Fruit fly (Drosophila melanogaster) whole organism, pupa: ENCODE data around the gene nau.
A peak's percentile ranks its signal among the peaks of the same experiment; 100 is the strongest.

Source experiments
- CG10348 ChIP-seq: fragments of 200-800 bp; sonication (Bioruptor generic); IDR thresholded peaks from 2 replicates; pipeline ENCODE4 v1.3.6; 2022; ENCODE audit warnings: missing biosample characterization, missing genetic modification characterization
- CG12605 ChIP-seq: fragments of 200-800 bp; sonication (Bioruptor generic); IDR thresholded peaks from 2 replicates; pipeline ENCODE4 v1.3.6; 2022; ENCODE audit warnings: missing biosample characterization, missing genetic modification characterization
- CG13204 ChIP-seq: fragments of 200-800 bp; sonication (Bioruptor generic); optimal IDR thresholded peaks from 2 replicates; lab custom pipeline; 2018; ENCODE audit warnings: missing biosample characterization, mild to moderate bottlenecking, missing genetic modification characterization, moderate library complexity
- CG14655 ChIP-seq: fragments of 200-800 bp; sonication (Bioruptor generic); optimal IDR thresholded peaks from 3 replicates; lab custom pipeline; 2017; ENCODE audit warnings: mild to moderate bottlenecking, missing biosample characterization, missing genetic modification reagents, missing genetic modification characterization
- CG15710 ChIP-seq: fragments of 200-800 bp; sonication (Bioruptor generic); optimal IDR thresholded peaks from 2 replicates; lab custom pipeline; 2018; ENCODE audit warnings: missing biosample characterization, mild to moderate bottlenecking, missing genetic modification characterization, moderate library complexity
- CG17806 ChIP-seq: fragments of 200-800 bp; sonication (Bioruptor generic); optimal IDR thresholded peaks from 2 replicates; lab custom pipeline; 2018; ENCODE audit warnings: missing biosample characterization, mild to moderate bottlenecking, missing genetic modification characterization, moderate library complexity
- CG32121 ChIP-seq: fragments of 200-800 bp; sonication (Bioruptor generic); IDR thresholded peaks from 2 replicates; pipeline ENCODE4 v1.3.6; 2022; ENCODE audit warnings: missing biosample characterization, missing genetic modification characterization
- CG34367 ChIP-seq: fragments of 200-800 bp; sonication (Bioruptor generic); optimal IDR thresholded peaks from 2 replicates; lab custom pipeline; 2018; ENCODE audit warnings: missing biosample characterization, mild to moderate bottlenecking, missing genetic modification characterization
- CG4496 ChIP-seq: fragments of 200-800 bp; sonication (Bioruptor generic); IDR thresholded peaks from 3 replicates; pipeline ENCODE4 v1.3.6; 2022; ENCODE audit warnings: missing biosample characterization, missing genetic modification characterization
- CG8159 ChIP-seq: fragments of 200-800 bp; sonication (Bioruptor generic); optimal IDR thresholded peaks from 3 replicates; lab custom pipeline; 2018; ENCODE audit warnings: missing biosample characterization, mild to moderate bottlenecking, missing genetic modification characterization, moderate library complexity
- CG8301 ChIP-seq: fragments of 200-800 bp; sonication (Bioruptor generic); optimal IDR thresholded peaks from 2 replicates; lab custom pipeline; 2018; ENCODE audit warnings: missing biosample characterization, mild to moderate bottlenecking, missing genetic modification characterization
- CG9948 ChIP-seq: fragments of 200-800 bp; sonication (Bioruptor generic); optimal IDR thresholded peaks from 2 replicates; lab custom pipeline; 2018; ENCODE audit warnings: missing biosample characterization, mild to moderate bottlenecking, missing genetic modification characterization, moderate library complexity
- D1 ChIP-seq: fragments of 200-800 bp; sonication (Bioruptor generic); optimal IDR thresholded peaks from 2 replicates; lab custom pipeline; 2018; ENCODE audit warnings: missing biosample characterization, mild to moderate bottlenecking, missing genetic modification characterization, moderate library complexity
- EcR ChIP-seq: fragments of 200-800 bp; sonication (Bioruptor generic); optimal IDR thresholded peaks from 3 replicates; lab custom pipeline; 2019; ENCODE audit warnings: missing biosample characterization, missing genetic modification characterization, mild to moderate bottlenecking, moderate library complexity, missing genetic modification reagents
- Ets98B ChIP-seq: fragments of 200-800 bp; sonication (Bioruptor generic); IDR thresholded peaks from 2 replicates; pipeline ENCODE4 v1.3.6; 2022; ENCODE audit warnings: missing biosample characterization, missing genetic modification characterization
- Pif1A ChIP-seq: fragments of 200-800 bp; sonication (Bioruptor generic); optimal IDR thresholded peaks from 3 replicates; lab custom pipeline; 2016; ENCODE audit warnings: missing biosample characterization, missing genetic modification characterization
- Pif1B ChIP-seq: fragments of 200-800 bp; sonication (Bioruptor generic); optimal IDR thresholded peaks from 3 replicates; lab custom pipeline; 2016; ENCODE audit warnings: missing biosample characterization, missing genetic modification characterization
- Snoo ChIP-seq: fragments of 200-800 bp; sonication (Bioruptor generic); optimal IDR thresholded peaks from 3 replicates; lab custom pipeline; 2017; ENCODE audit warnings: missing biosample characterization, mild to moderate bottlenecking, missing genetic modification characterization, inconsistent platforms
- fd96Ca ChIP-seq: fragments of 200-800 bp; sonication (Bioruptor generic); IDR thresholded peaks from 3 replicates; pipeline ENCODE4 v1.3.6; 2022; ENCODE audit warnings: missing biosample characterization, missing genetic modification characterization
- gl ChIP-seq: fragments of 200-800 bp; sonication (Bioruptor generic); optimal IDR thresholded peaks from 2 replicates; lab custom pipeline; 2018; ENCODE audit warnings: missing biosample characterization, mild to moderate bottlenecking, missing genetic modification characterization
- rn ChIP-seq: fragments of 200-800 bp; sonication (Bioruptor generic); IDR thresholded peaks from 2 replicates; pipeline ENCODE4 v1.3.6; 2022; ENCODE audit warnings: missing biosample characterization, missing genetic modification characterization

nau gene

DNA sequence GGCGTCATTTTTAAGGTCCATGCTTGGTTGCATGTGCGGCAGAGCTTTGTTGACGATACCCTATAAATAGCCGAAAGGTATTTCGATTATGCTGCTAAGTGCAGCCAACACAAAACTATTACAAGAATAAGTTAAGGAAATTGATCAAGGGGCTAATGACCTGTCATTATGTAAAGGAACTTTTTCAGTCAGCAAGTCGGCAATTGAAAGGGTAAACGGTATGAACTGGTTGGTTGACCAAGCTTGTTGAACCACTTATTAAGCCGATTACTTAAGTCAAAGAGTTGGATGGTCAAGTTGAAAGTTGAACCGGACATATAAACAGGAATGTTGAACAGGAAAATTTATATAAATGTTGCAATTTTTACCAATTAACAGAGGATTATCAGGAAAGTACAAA lies 45.1 kb downstream of the nau start:
- no peak for TF ChIP-seq CG17806
- TF ChIP-seq Pif1A (GFP tag; lab: Kevin White, UChicago), result no peak
- 0 out of 2 replicates have a peak, but pooled peaks have one; percentile 32 for TF ChIP-seq rn (GFP tag; lab: Robert Waterston, UW)
- TF ChIP-seq CG10348 (GFP tag; lab: Robert Waterston, UW), result no peak

DNA sequence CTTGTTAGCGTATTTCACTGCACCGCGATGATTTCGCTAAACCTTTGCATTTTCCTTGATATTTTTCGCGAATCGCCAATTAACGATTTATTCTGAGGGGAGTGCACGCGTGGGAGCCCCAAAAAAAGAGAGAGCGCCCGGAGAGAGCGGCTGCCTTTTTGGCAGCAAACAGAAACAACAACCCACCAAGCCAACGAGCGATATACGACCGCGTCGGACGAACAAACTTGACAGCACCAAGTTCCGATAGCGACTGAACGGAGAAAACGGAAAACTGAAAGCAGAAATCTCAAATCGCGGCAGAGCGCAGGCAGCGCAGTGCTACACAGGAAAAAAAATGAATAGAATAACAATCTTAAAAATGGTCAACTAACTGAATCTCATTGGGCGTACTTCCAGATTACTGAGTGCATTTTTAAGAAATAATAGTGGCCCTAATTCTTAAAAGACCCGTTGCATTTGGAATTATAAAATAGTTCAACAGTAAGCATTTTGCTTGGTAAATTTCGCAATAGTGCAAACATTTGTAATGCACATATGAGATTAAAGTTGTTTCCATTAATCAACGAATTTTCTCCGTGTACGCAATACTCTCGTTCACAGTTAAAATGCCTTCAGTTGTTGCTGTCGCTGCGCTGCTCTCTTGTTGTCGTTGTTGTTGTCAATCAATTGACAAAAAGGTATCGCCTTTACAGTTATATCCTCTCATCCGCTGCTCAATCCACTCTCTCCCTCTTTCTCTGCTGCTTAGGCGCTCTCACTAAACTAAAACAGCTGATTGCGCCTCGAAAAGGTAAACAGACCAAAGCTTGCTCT lies 48.5 kb downstream of the nau start, which contains the start of gene CG31145:
TSS of gene CG31145 (minus strand) at position 259 of the 816 bp plus-strand sequence.
- peak; percentile 96 for TF ChIP-seq gl
- TF ChIP-seq CG17806, result peak; percentile 99
- TF ChIP-seq CG8159 (tag; lab: Kevin White, UChicago), result peak; percentile 99
- TF ChIP-seq fd96Ca (GFP tag; lab: Robert Waterston, UW), result peak; percentile 100
- TF ChIP-seq rn (GFP tag; lab: Robert Waterston, UW), result peak; percentile 98
- TF ChIP-seq CG34367 (tag; lab: Kevin White, UChicago), result peak; percentile 99
- peak; percentile 100 for TF ChIP-seq CG14655 (GFP tag; lab: Kevin White, UChicago)
- TF ChIP-seq D1 (tag; lab: Kevin White, UChicago), result peak; percentile 99
- TF ChIP-seq CG12605 (GFP tag; lab: Robert Waterston, UW), result peak; percentile 98
- peak; percentile 99 for TF ChIP-seq CG9948 (tag; lab: Kevin White, UChicago)
- TF ChIP-seq Ets98B, result peak; percentile 99
- peak; percentile 99 for TF ChIP-seq CG32121 (GFP tag; lab: Robert Waterston, UW)
- TF ChIP-seq Pif1B, result peak; percentile 99
- TF ChIP-seq CG4496 (GFP tag; lab: Robert Waterston, UW), result peak; percentile 99
- peak; percentile 96 for TF ChIP-seq CG13204 (GFP tag; lab: Kevin White, UChicago)
- TF ChIP-seq EcR (GFP tag; lab: Kevin White, UChicago), result peak; percentile 75
- TF ChIP-seq CG8301 (tag; lab: Kevin White, UChicago), result peak; percentile 100
- TF ChIP-seq Snoo, result peak; percentile 100
- TF ChIP-seq CG15710, result peak; percentile 99
- TF ChIP-seq CG10348 (GFP tag; lab: Robert Waterston, UW), result peak; percentile 99
- TF ChIP-seq Pif1A (GFP tag; lab: Kevin White, UChicago), result peak; percentile 100

dm6 chr3R:23668583-23668982 lies 49.6 kb downstream of the nau start:
- TF ChIP-seq Pif1B, result no peak
- no peak for TF ChIP-seq CG15710
- TF ChIP-seq fd96Ca (GFP tag; lab: Robert Waterston, UW), result no peak
- TF ChIP-seq CG34367 (tag; lab: Kevin White, UChicago), result no peak
- TF ChIP-seq CG4496 (GFP tag; lab: Robert Waterston, UW), result no peak
- TF ChIP-seq Pif1A (GFP tag; lab: Kevin White, UChicago), result no peak
- no peak for TF ChIP-seq Snoo
- TF ChIP-seq CG32121 (GFP tag; lab: Robert Waterston, UW), result no peak
- TF ChIP-seq gl, result no peak
- TF ChIP-seq rn (GFP tag; lab: Robert Waterston, UW), result no peak
- no peak for TF ChIP-seq CG17806
- TF ChIP-seq EcR (GFP tag; lab: Kevin White, UChicago), result no peak
- TF ChIP-seq CG10348 (GFP tag; lab: Robert Waterston, UW), result no peak
- no peak for TF ChIP-seq CG13204 (GFP tag; lab: Kevin White, UChicago)
- no peak for TF ChIP-seq CG14655 (GFP tag; lab: Kevin White, UChicago)
- TF ChIP-seq CG8159 (tag; lab: Kevin White, UChicago), result no peak
- TF ChIP-seq Ets98B, result no peak
- no peak for TF ChIP-seq CG8301 (tag; lab: Kevin White, UChicago)
- TF ChIP-seq, all 21 proteins: peak for 0

- TF ChIP-seq Ets98B (no peak), Pif1B (no peak), CG34367 (tag; lab: Kevin White, UChicago) (no peak), CG12605 (GFP tag; lab: Robert Waterston, UW) (no peak), EcR (GFP tag; lab: Kevin White, UChicago) (no peak), CG14655 (GFP tag; lab: Kevin White, UChicago) (peak; percentile 10), CG13204 (GFP tag; lab: Kevin White, UChicago) (no peak), D1 (tag; lab: Kevin White, UChicago) (no peak), CG15710 (no peak)
- TF ChIP-seq, all 21 proteins: peak for 1
Observed at dm6 chr3R:23667451-23667850, 50.7 kb downstream of the nau start.

DNA sequence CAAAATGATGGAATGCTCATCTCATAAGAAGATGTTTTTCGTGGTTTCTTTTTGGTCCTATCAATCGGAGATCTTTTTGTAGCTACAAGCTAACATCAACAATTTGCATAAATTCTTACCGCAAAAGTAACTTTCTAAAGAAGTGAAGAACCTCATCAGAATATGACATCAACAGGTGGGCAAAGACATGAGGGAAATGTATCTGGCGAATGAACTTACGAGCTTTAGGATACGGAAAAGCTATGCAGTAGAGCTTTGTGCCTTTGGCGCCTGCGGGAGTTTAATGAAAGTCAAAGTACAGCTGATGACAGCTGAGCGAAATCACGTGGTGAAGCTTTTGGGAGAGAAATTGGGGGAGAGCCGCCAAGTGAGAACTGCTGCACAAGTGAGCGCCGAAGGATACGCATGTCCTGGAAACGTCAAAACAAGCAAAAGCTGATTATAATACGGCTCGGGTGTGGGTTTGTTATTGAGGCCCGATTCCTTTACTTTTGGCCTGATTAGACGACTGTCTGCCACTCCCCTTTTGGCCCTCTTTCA lies 51.4 kb downstream of the nau start:
- TF ChIP-seq CG15710 (no peak), CG12605 (GFP tag; lab: Robert Waterston, UW) (peak; percentile 72; the same call in 1 of the 2 replicates)

dm6 chr3R:23664437-23664836 lies 53.7 kb downstream of the nau start:
- TF ChIP-seq rn (GFP tag; lab: Robert Waterston, UW) (no peak), CG9948 (tag; lab: Kevin White, UChicago) (no peak), EcR (GFP tag; lab: Kevin White, UChicago) (no peak), CG12605 (GFP tag; lab: Robert Waterston, UW) (0 out of 2 replicates have a peak, but pooled peaks have one; percentile 20), CG8159 (tag; lab: Kevin White, UChicago) (no peak), Pif1A (GFP tag; lab: Kevin White, UChicago) (no peak)
